Worm (Caenorhabditis elegans) whole organism, late embryonic: ENCODE measurements around the gene glr-2.

Experiments used
- C38D4.7 ChIP-seq: fragments of 200-800 bp; sonication (Bioruptor generic); optimal IDR thresholded peaks from 2 replicates; lab custom pipeline; 2018; ENCODE audit warnings: mild to moderate bottlenecking, missing genetic modification characterization, moderate library complexity, missing compliant biosample characterization
- K09A11.1 ChIP-seq: sonication (generic microtip); optimal IDR thresholded peaks from 2 replicates; lab custom pipeline; 2017; ENCODE audit warnings: antibody characterized with exemption, mild to moderate bottlenecking, missing genetic modification characterization, missing compliant biosample characterization; ENCODE audit not compliant: insufficient read depth
- ahr-1 ChIP-seq: sonication (generic microtip); optimal IDR thresholded peaks from 2 replicates; lab custom pipeline; 2016; ENCODE audit warnings: missing genetic modification characterization, missing compliant biosample characterization
- ceh-2 ChIP-seq: sonication (generic microtip); optimal IDR thresholded peaks from 2 replicates; lab custom pipeline; 2016; ENCODE audit warnings: missing genotype, missing genetic modification characterization, missing compliant biosample characterization
- ceh-30 ChIP-seq: fragments of 150-350 bp; optimal IDR thresholded peaks from 2 replicates; lab custom pipeline; 2014; ENCODE audit warnings: missing biosample characterization, missing genetic modification characterization
- ceh-48 ChIP-seq: sonication (generic microtip); optimal IDR thresholded peaks from 2 replicates; lab custom pipeline; 2016; ENCODE audit warnings: missing genetic modification characterization, inconsistent platforms, missing compliant biosample characterization
- che-1 ChIP-seq: sonication (generic microtip); optimal IDR thresholded peaks from 2 replicates; lab custom pipeline; 2016; ENCODE audit warnings: mild to moderate bottlenecking, missing genetic modification characterization, missing compliant biosample characterization
- elt-2 ChIP-seq: sonication (generic microtip); optimal IDR thresholded peaks from 2 replicates; lab custom pipeline; 2016; ENCODE audit warnings: missing genetic modification reagents, missing genetic modification characterization, missing compliant biosample characterization
- elt-4 ChIP-seq: sonication (generic microtip); optimal IDR thresholded peaks from 2 replicates; lab custom pipeline; 2016; ENCODE audit warnings: missing genetic modification characterization, missing compliant biosample characterization
- gmeb-2 ChIP-seq: sonication (generic microtip); optimal IDR thresholded peaks from 2 replicates; lab custom pipeline; 2016; ENCODE audit warnings: missing genetic modification characterization, inconsistent platforms, missing compliant biosample characterization
- hlh-15 ChIP-seq: sonication (generic microtip); optimal IDR thresholded peaks from 2 replicates; lab custom pipeline; 2016; ENCODE audit warnings: missing genetic modification characterization, missing compliant biosample characterization
- hlh-6 ChIP-seq: sonication (generic microtip); optimal IDR thresholded peaks from 2 replicates; lab custom pipeline; 2016; ENCODE audit warnings: missing genotype, missing genetic modification characterization, missing compliant biosample characterization
- lim-6 ChIP-seq: sonication (generic microtip); optimal IDR thresholded peaks from 2 replicates; lab custom pipeline; 2016; ENCODE audit warnings: missing genetic modification characterization, missing compliant biosample characterization
- madf-2 ChIP-seq: sonication (generic microtip); optimal IDR thresholded peaks from 2 replicates; lab custom pipeline; 2017; ENCODE audit warnings: missing genetic modification characterization, missing compliant biosample characterization
- nhr-11 ChIP-seq: fragments of 150-350 bp; optimal IDR thresholded peaks from 2 replicates; lab custom pipeline; 2014; ENCODE audit warnings: missing biosample characterization, missing genetic modification characterization
- rnt-1 ChIP-seq: sonication (generic microtip); optimal IDR thresholded peaks from 2 replicates; lab custom pipeline; 2016; ENCODE audit warnings: missing genetic modification characterization, missing compliant biosample characterization
- sox-4 ChIP-seq: sonication (generic microtip); optimal IDR thresholded peaks from 2 replicates; lab custom pipeline; 2017; ENCODE audit warnings: mild to moderate bottlenecking, missing genetic modification characterization, inconsistent platforms, missing compliant biosample characterization
- tbx-7 ChIP-seq: sonication (generic microtip); optimal IDR thresholded peaks from 2 replicates; lab custom pipeline; 2016; ENCODE audit warnings: missing genotype, missing genetic modification characterization, missing compliant biosample characterization
- ttx-3 ChIP-seq: sonication (generic microtip); optimal IDR thresholded peaks from 2 replicates; lab custom pipeline; 2016; ENCODE audit warnings: missing genetic modification reagents, missing genetic modification characterization, missing compliant biosample characterization
- unc-3 ChIP-seq, 2 experiments: fragments of 200-800 bp in 1 of 2; sonication (Bioruptor generic) in 1 of 2; sonication (generic microtip) in 1 of 2; conservative IDR thresholded peaks in 1 of 2; optimal IDR thresholded peaks in 1 of 2; 2 replicates each; pipeline versions ENCODE4 v1.3.6 to Lab custom; 2016 to 2022; ENCODE audit warnings: missing compliant biosample characterization in 2 of 2, missing genetic modification characterization in 2 of 2, missing genetic modification reagents in 1 of 2
- unc-55 ChIP-seq: sonication (generic microtip); optimal IDR thresholded peaks from 2 replicates; lab custom pipeline; 2017; ENCODE audit warnings: missing biosample characterization, missing genetic modification reagents, missing genetic modification characterization

Gene glr-2

DNA sequence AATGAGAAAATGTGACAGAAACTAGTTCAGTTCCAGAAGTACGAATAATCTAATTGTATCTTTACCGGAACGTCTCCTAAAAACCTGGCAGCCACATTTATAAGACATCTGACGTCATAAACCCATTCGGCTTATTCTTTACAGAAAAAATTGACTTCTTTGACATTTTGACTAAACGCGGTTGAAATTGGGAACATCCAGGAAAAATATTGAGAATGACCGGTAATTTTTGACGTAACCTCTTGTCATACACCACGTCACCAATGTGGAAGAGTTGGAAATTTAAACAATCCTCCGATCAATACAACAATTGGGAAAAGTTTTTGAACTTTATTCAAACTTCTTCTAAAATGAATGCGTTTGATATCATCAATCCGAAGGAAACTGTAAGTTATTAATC is 53.7 kb downstream of the glr-2 start, which contains the start of gene ZK418.2:
TSS of gene ZK418.2 (plus strand) at position 301 of the 400 bp plus-strand sequence.
- TF ChIP-seq hlh-15 (tag; lab: Kevin White, UChicago) (no peak), nhr-11 (tag; lab: Kevin White, UChicago) (no peak), lim-6 (no peak), che-1 (tag; lab: Kevin White, UChicago) (no peak), C38D4.7 (GFP tag; lab: Kevin White, UChicago) (no peak), K09A11.1 (tag; lab: Kevin White, UChicago) (no peak), madf-2 (tag; lab: Kevin White, UChicago) (no peak), ahr-1 (tag; lab: Kevin White, UChicago) (no peak), ceh-2 (tag; lab: Kevin White, UChicago) (no peak), tbx-7 (tag; lab: Kevin White, UChicago) (no peak), sox-4 (no peak), ceh-48 (tag; lab: Kevin White, UChicago) (no peak)

ce11 chrIII:7090545-7090944 is 54.2 kb downstream of the glr-2 start, which contains the start of gene ZK418.10:
ZK418.10 (minus strand) TSS chrIII:7090692.
- TF ChIP-seq elt-2 (tag; lab: Kevin White, UChicago) (no peak), ceh-30 (tag; lab: Kevin White, UChicago) (no peak), hlh-6 (tag; lab: Kevin White, UChicago) (no peak), rnt-1 (tag; lab: Kevin White, UChicago) (no peak), unc-55 (GFP tag; lab: Kevin White, UChicago) (no peak), ttx-3 (tag; lab: Kevin White, UChicago) (no peak), unc-3 (GFP tag; conservative IDR thresholded peaks at IDR 0.05; lab: Robert Waterston, UW) (no peak), unc-3 (tag; optimal IDR thresholded peaks at IDR 0.05; lab: Kevin White, UChicago) (no peak), gmeb-2 (tag; lab: Kevin White, UChicago) (no peak), sox-4 (no peak), ceh-2 (tag; lab: Kevin White, UChicago) (no peak), elt-4 (tag; lab: Kevin White, UChicago) (no peak)
